Fruit fly (Drosophila melanogaster): ENCODE results near the gene CG45071.

The CG45071 gene

dm6 chr3L:15089887-15090679 lies 15.6 kb upstream of the CG45071 start:
- TF ChIP-seq lola (GFP tag; optimal IDR thresholded peaks at IDR 0.05) (no peak), Mio (GFP tag; optimal IDR thresholded peaks at IDR 0.05) (no peak), N (GFP tag; optimal IDR thresholded peaks at IDR 0.05) (no peak), CG32264 (GFP tag; optimal IDR thresholded peaks at IDR 0.05) (no peak), Jra (GFP tag; optimal IDR thresholded peaks at IDR 0.05) (no peak), woc (GFP tag; optimal IDR thresholded peaks at IDR 0.05) (no peak), Abd-B (GFP tag; optimal IDR thresholded peaks at IDR 0.05) (no peak), jim (GFP tag; optimal IDR thresholded peaks at IDR 0.05) (no peak), CrebA (GFP tag; optimal IDR thresholded peaks at IDR 0.05; ENCODE audit: borderline replicate concordance) (no peak), tai (GFP tag; optimal IDR thresholded peaks at IDR 0.05) (no peak), Vsx2 (GFP tag; optimal IDR thresholded peaks at IDR 0.05; ENCODE audit: partially characterized antibody) (no peak), Myc (optimal IDR thresholded peaks at IDR 0.05) (no peak), psq (GFP tag; optimal IDR thresholded peaks at IDR 0.05) (no peak), ey (GFP tag; optimal IDR thresholded peaks at IDR 0.05) (no peak), Dfd (GFP tag; optimal IDR thresholded peaks at IDR 0.05) (no peak)

dm6 chr3L:15093929-15094588 lies 11.6 kb upstream of the CG45071 start:
- TF ChIP-seq Rel (GFP tag; optimal IDR thresholded peaks at IDR 0.05) = no peak
- TF ChIP-seq Rel (tag; optimal IDR thresholded peaks at IDR 0.05) = no peak
- peak; percentile 28 for TF ChIP-seq sage (GFP tag; optimal IDR thresholded peaks at IDR 0.05)
- no peak for TF ChIP-seq dl (GFP tag; optimal IDR thresholded peaks at IDR 0.05; ENCODE audit: insufficient read depth in 1 of 2, partially characterized antibody in 2 of 2)
- peak; percentile 4 for TF ChIP-seq CG9705 (GFP tag; optimal IDR thresholded peaks at IDR 0.05)
- no peak for TF ChIP-seq sv (GFP tag; optimal IDR thresholded peaks at IDR 0.05)
- TF ChIP-seq Hr83 (GFP tag; optimal IDR thresholded peaks at IDR 0.05; ENCODE audit: poor library complexity, severe bottlenecking) = peak; percentile 6
- peak; percentile 21 for TF ChIP-seq rgr (GFP tag; optimal IDR thresholded peaks at IDR 0.05)
- peak; percentile 0 for TF ChIP-seq psq (GFP tag; optimal IDR thresholded peaks at IDR 0.05)
- TF ChIP-seq woc (GFP tag; optimal IDR thresholded peaks at IDR 0.05) = peak; percentile 2
- TF ChIP-seq OdsH (GFP tag; optimal IDR thresholded peaks at IDR 0.05) = peak; percentile 15
- TF ChIP-seq fru (GFP tag; optimal IDR thresholded peaks at IDR 0.05) = peak; percentile 18
- TF ChIP-seq ey (GFP tag; optimal IDR thresholded peaks at IDR 0.05) = peak; percentile 29
- peak; percentile 50 for TF ChIP-seq h (GFP tag; optimal IDR thresholded peaks at IDR 0.05)
- peak; percentile 26 for TF ChIP-seq br (GFP tag; optimal IDR thresholded peaks at IDR 0.05)
- peak; percentile 5 for TF ChIP-seq Jra (GFP tag; optimal IDR thresholded peaks at IDR 0.05)
- peak; percentile 26 for TF ChIP-seq brk (GFP tag; optimal IDR thresholded peaks at IDR 0.05)
- TF ChIP-seq Sp1 (GFP tag; optimal IDR thresholded peaks at IDR 0.05) = no peak

- TF ChIP-seq rgr (GFP tag; optimal IDR thresholded peaks at IDR 0.05) = peak; percentile 48
- TF ChIP-seq pan (optimal IDR thresholded peaks at IDR 0.05) = no peak
- no peak for TF ChIP-seq Jra (GFP tag; optimal IDR thresholded peaks at IDR 0.05)
- no peak for TF ChIP-seq tai (GFP tag; optimal IDR thresholded peaks at IDR 0.05)
- TF ChIP-seq ey (GFP tag; optimal IDR thresholded peaks at IDR 0.05) = peak; percentile 14
- TF ChIP-seq CG9705 (GFP tag; optimal IDR thresholded peaks at IDR 0.05) = peak; percentile 21
- TF ChIP-seq Hr83 (GFP tag; optimal IDR thresholded peaks at IDR 0.05; ENCODE audit: poor library complexity, severe bottlenecking) = no peak
- TF ChIP-seq h (GFP tag; optimal IDR thresholded peaks at IDR 0.05) = peak; percentile 61
- TF ChIP-seq woc (GFP tag; optimal IDR thresholded peaks at IDR 0.05) = peak; percentile 74
- peak; percentile 45 for TF ChIP-seq fru (GFP tag; optimal IDR thresholded peaks at IDR 0.05)
- no peak for TF ChIP-seq br (GFP tag; optimal IDR thresholded peaks at IDR 0.05)
- peak; percentile 66 for TF ChIP-seq Myc (optimal IDR thresholded peaks at IDR 0.05)
- no peak for TF ChIP-seq jim (GFP tag; optimal IDR thresholded peaks at IDR 0.05)
- TF ChIP-seq Rel (GFP tag; optimal IDR thresholded peaks at IDR 0.05) = no peak
- no peak for TF ChIP-seq Rel (tag; optimal IDR thresholded peaks at IDR 0.05)
- no peak for TF ChIP-seq Vsx2 (GFP tag; optimal IDR thresholded peaks at IDR 0.05; ENCODE audit: partially characterized antibody)
- TF ChIP-seq CG32264 (GFP tag; optimal IDR thresholded peaks at IDR 0.05) = no peak
- no peak for TF ChIP-seq usp (GFP tag; optimal IDR thresholded peaks at IDR 0.05)
- no peak for TF ChIP-seq dl (GFP tag; optimal IDR thresholded peaks at IDR 0.05; ENCODE audit: insufficient read depth in 1 of 2, partially characterized antibody in 2 of 2)
- no peak for TF ChIP-seq N (GFP tag; optimal IDR thresholded peaks at IDR 0.05)
- peak; percentile 46 for TF ChIP-seq lola (GFP tag; optimal IDR thresholded peaks at IDR 0.05)
- no peak for TF ChIP-seq Abd-B (GFP tag; optimal IDR thresholded peaks at IDR 0.05)
- TF ChIP-seq OdsH (GFP tag; optimal IDR thresholded peaks at IDR 0.05) = peak; percentile 41
- peak; percentile 33 for TF ChIP-seq dsf (GFP tag; optimal IDR thresholded peaks at IDR 0.05; ENCODE audit: borderline replicate concordance)
- peak; percentile 11 for TF ChIP-seq brk (GFP tag; optimal IDR thresholded peaks at IDR 0.05)
- TF ChIP-seq Hr78 (GFP tag; optimal IDR thresholded peaks at IDR 0.05) = no peak
- peak; percentile 59 for TF ChIP-seq HLH106 (tag; optimal IDR thresholded peaks at IDR 0.05)
- TF ChIP-seq Mio (GFP tag; optimal IDR thresholded peaks at IDR 0.05) = no peak
- TF ChIP-seq Sp1 (GFP tag; optimal IDR thresholded peaks at IDR 0.05) = peak; percentile 35
- peak; percentile 54 for TF ChIP-seq dmrt93B (GFP tag; optimal IDR thresholded peaks at IDR 0.05)
- peak; percentile 28 for TF ChIP-seq Hnf4 (GFP tag; optimal IDR thresholded peaks at IDR 0.05)
- TF ChIP-seq psq (GFP tag; optimal IDR thresholded peaks at IDR 0.05) = peak; percentile 50
- TF ChIP-seq sage (GFP tag; optimal IDR thresholded peaks at IDR 0.05) = peak; percentile 48
- no peak for TF ChIP-seq Dif (GFP tag; optimal IDR thresholded peaks at IDR 0.05; ENCODE audit: partially characterized antibody)
- TF ChIP-seq foxo (GFP tag; optimal IDR thresholded peaks at IDR 0.05) = peak in 1 of 2 experiments; percentile 61
- TF ChIP-seq Dfd (GFP tag; optimal IDR thresholded peaks at IDR 0.05) = no peak
Observed at dm6 chr3L:15094589-15095288, 10.9 kb upstream of the CG45071 start, which contains the start of the genes sstn, Plp and GlyRS. TSS of gene sstn (minus strand) at chr3L:15094719. TSS of gene Plp (minus strand) at chr3L:15094724. TSS of gene GlyRS (plus strand) at chr3L:15095142.

Data from whole organism, wandering third instar larva.